Fruit fly (Drosophila melanogaster): ENCODE measurements around the gene Ucp4B.

The Ucp4B gene

DNA sequence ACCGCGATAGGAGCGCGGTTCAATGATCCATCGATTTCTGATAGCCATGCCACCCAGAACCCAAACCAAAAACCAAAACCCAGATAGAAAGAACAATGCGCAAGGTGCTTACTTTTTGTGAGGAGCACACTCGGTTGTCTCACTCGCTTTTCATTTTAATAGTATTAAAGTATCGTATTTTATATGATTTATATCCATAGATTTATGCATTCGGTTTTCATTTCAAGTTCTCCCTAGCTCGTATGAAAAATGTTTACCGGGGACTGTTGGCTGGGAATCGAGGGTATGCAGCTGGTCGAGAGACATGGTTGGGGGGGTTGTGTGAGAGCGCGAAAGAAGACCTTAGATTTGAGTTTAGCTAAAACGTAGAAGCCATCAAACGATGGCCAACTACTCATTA is 2.3 kb downstream of the Ucp4B start (continued):
- peak; percentile 23 for TF ChIP-seq fd96Cb (tag; optimal IDR thresholded peaks at IDR 0.05)
- TF ChIP-seq CG9215 (GFP tag; IDR thresholded peaks at IDR 0.05): peak; percentile 28; the same call in 1 of the 2 replicates
- no peak for TF ChIP-seq br (optimal IDR thresholded peaks at IDR 0.05)
- peak; percentile 25 for TF ChIP-seq Dad (GFP tag; optimal IDR thresholded peaks at IDR 0.05)
- no peak for TF ChIP-seq CG2889 (GFP tag; IDR thresholded peaks at IDR 0.05)
- TF ChIP-seq Tbp (GFP tag; optimal IDR thresholded peaks at IDR 0.05): no peak
- no peak for TF ChIP-seq Lpt (GFP tag; optimal IDR thresholded peaks at IDR 0.05)
- TF ChIP-seq MBD-R2 (GFP tag; IDR thresholded peaks at IDR 0.05): no peak
- TF ChIP-seq PHDP (tag; optimal IDR thresholded peaks at IDR 0.05): peak; percentile 23
- TF ChIP-seq Sox102F (GFP tag; optimal IDR thresholded peaks at IDR 0.05): peak; percentile 66
- TF ChIP-seq dan (GFP tag; IDR thresholded peaks at IDR 0.05): no peak
- TF ChIP-seq Sry-δ (GFP tag; optimal IDR thresholded peaks at IDR 0.05): no peak
- peak; percentile 12 for TF ChIP-seq Dek (tag; optimal IDR thresholded peaks at IDR 0.05)
- no peak for TF ChIP-seq CG12659 (GFP tag; optimal IDR thresholded peaks at IDR 0.05)
- TF ChIP-seq ind (GFP tag; optimal IDR thresholded peaks at IDR 0.05): no peak
- peak; percentile 12 for TF ChIP-seq Hsf (GFP tag; optimal IDR thresholded peaks at IDR 0.05)
- peak; percentile 27 for TF ChIP-seq Abd-B (GFP tag; optimal IDR thresholded peaks at IDR 0.05)
- TF ChIP-seq CG11247 (GFP tag; IDR thresholded peaks at IDR 0.05): peak; percentile 41; the same call in 1 of the 2 replicates
- peak; percentile 76 for TF ChIP-seq tgo (GFP tag; IDR thresholded peaks at IDR 0.05)
- no peak for TF ChIP-seq ham (GFP tag; IDR thresholded peaks at IDR 0.05)
- no peak for TF ChIP-seq mirr (GFP tag; optimal IDR thresholded peaks at IDR 0.05)
- peak; percentile 43 for TF ChIP-seq CG11504 (tag; optimal IDR thresholded peaks at IDR 0.05)
- TF ChIP-seq Chrac-16 (GFP tag; optimal IDR thresholded peaks at IDR 0.05): peak; percentile 4
- peak; percentile 56; the same call in 2 of the 3 replicates for TF ChIP-seq Dbx (GFP tag; IDR thresholded peaks at IDR 0.05)
- no peak for TF ChIP-seq Hr78 (GFP tag; optimal IDR thresholded peaks at IDR 0.05)
- no peak for TF ChIP-seq cad (GFP tag; optimal IDR thresholded peaks at IDR 0.05)
- no peak for TF ChIP-seq Stat92E (GFP tag; optimal IDR thresholded peaks at IDR 0.05)
- TF ChIP-seq E2f1 (GFP tag; IDR thresholded peaks at IDR 0.05): peak; percentile 38; the same call in 1 of the 2 replicates
- peak; percentile 20 for TF ChIP-seq CG9609 (GFP tag; optimal IDR thresholded peaks at IDR 0.05)
- peak; percentile 15 for TF ChIP-seq CG8388 (GFP tag; optimal IDR thresholded peaks at IDR 0.05)
- peak; percentile 12 for TF ChIP-seq CG18476 (GFP tag; optimal IDR thresholded peaks at IDR 0.05)
- peak; percentile 40; the same call in 1 of the 2 replicates for TF ChIP-seq CG3847 (GFP tag; IDR thresholded peaks at IDR 0.05)
- no peak for TF ChIP-seq Vsx1 (GFP tag; optimal IDR thresholded peaks at IDR 0.05)
- peak; percentile 34; the same call in 1 of the 4 replicates for TF ChIP-seq Gug (GFP tag; IDR thresholded peaks at IDR 0.05)
- peak; percentile 63; the same call in 1 of the 3 replicates for TF ChIP-seq ken (GFP tag; IDR thresholded peaks at IDR 0.05)
- peak; percentile 34 for TF ChIP-seq D19A (tag; optimal IDR thresholded peaks at IDR 0.05)
- no peak for TF ChIP-seq toy (GFP tag; IDR thresholded peaks at IDR 0.05)
- TF ChIP-seq gem (tag; optimal IDR thresholded peaks at IDR 0.05): peak; percentile 59
- peak; percentile 72 for TF ChIP-seq slbo (GFP tag; IDR thresholded peaks at IDR 0.05)
- no peak for TF ChIP-seq hkb (optimal IDR thresholded peaks at IDR 0.05)
- TF ChIP-seq hkb (GFP tag; IDR thresholded peaks at IDR 0.05): peak; percentile 34; the same call in 1 of the 2 replicates
- TF ChIP-seq Dp (GFP tag; optimal IDR thresholded peaks at IDR 0.05): no peak
- no peak for TF ChIP-seq cato (GFP tag; optimal IDR thresholded peaks at IDR 0.05; ENCODE audit: borderline replicate concordance)
- TF ChIP-seq luna (GFP tag; optimal IDR thresholded peaks at IDR 0.05): no peak
- TF ChIP-seq CG1603 (tag; optimal IDR thresholded peaks at IDR 0.05): peak; percentile 62
- TF ChIP-seq Blimp-1 (GFP tag; optimal IDR thresholded peaks at IDR 0.05): peak; percentile 43
- peak; percentile 34 for TF ChIP-seq CG2678 (tag; optimal IDR thresholded peaks at IDR 0.05)
- 0 out of 3 replicates have a peak, but pooled peaks have one; percentile 31 for TF ChIP-seq CG11093 (GFP tag; IDR thresholded peaks at IDR 0.05)
- TF ChIP-seq exex (tag; optimal IDR thresholded peaks at IDR 0.05): no peak
- TF ChIP-seq B-H2 (GFP tag; optimal IDR thresholded peaks at IDR 0.05): no peak
- TF ChIP-seq Eip74EF (GFP tag; optimal IDR thresholded peaks at IDR 0.05): no peak

All from whole organism, embryonic.